Fruit fly (Drosophila melanogaster): ENCODE data around the gene eIF2A.

eIF2A gene

DNA sequence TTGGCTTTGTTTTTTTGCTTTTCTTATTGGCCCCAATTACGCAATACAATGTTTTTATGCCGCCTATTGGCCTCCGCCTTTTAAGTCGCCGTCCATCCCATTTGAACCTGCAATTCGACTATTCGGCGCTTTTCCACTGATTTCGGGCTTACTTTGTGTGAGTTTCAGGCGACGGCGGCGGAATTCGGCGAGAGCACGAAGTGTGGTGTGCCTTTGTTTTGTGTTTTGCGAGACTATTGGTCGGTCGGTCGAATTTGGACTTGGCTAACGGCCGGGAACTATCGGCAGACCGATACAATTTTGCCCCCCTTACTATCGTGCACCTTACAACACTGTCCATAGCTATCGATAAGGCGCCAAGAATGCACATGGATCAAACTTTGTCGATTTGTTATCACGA, 16.5 kb downstream of the eIF2A start, which contains the start of gene P5CDh1 (continued):
- peak; percentile 61; the same call in 2 of the 3 replicates for TF ChIP-seq zfh1 (GFP tag; IDR thresholded peaks at IDR 0.05)
- peak; percentile 52 for TF ChIP-seq CG12769 (tag; optimal IDR thresholded peaks at IDR 0.05)
- TF ChIP-seq CG34376 (GFP tag; optimal IDR thresholded peaks at IDR 0.05) = peak; percentile 44
- peak; percentile 8 for TF ChIP-seq CG14710 (tag; optimal IDR thresholded peaks at IDR 0.05)
- TF ChIP-seq fu2 (GFP tag; optimal IDR thresholded peaks at IDR 0.05) = no peak
- peak; percentile 83 for TF ChIP-seq CG6791 (GFP tag; IDR thresholded peaks at IDR 0.05; ENCODE audit: partially characterized antibody)
- no peak for TF ChIP-seq CG6654 (GFP tag; optimal IDR thresholded peaks at IDR 0.05)
- peak; percentile 75 for TF ChIP-seq stwl (tag; optimal IDR thresholded peaks at IDR 0.05)
- peak; percentile 43 for TF ChIP-seq Sin3A (optimal IDR thresholded peaks at IDR 0.05)
- TF ChIP-seq bcd (GFP tag; optimal IDR thresholded peaks at IDR 0.05) = peak; percentile 1
- TF ChIP-seq H15 (GFP tag; IDR thresholded peaks at IDR 0.05) = 0 out of 3 replicates have a peak, but pooled peaks have one; percentile 26
- no peak for TF ChIP-seq pfk (GFP tag; optimal IDR thresholded peaks at IDR 0.05)
- no peak for TF ChIP-seq ara (GFP tag; IDR thresholded peaks at IDR 0.05)
- no peak for TF ChIP-seq Sry-β (GFP tag; optimal IDR thresholded peaks at IDR 0.05)
- TF ChIP-seq ci (GFP tag; IDR thresholded peaks at IDR 0.05) = peak; percentile 77
- peak; percentile 46 for TF ChIP-seq trem (tag; optimal IDR thresholded peaks at IDR 0.05)
- peak; percentile 15 for TF ChIP-seq CG12942 (GFP tag; optimal IDR thresholded peaks at IDR 0.05)
- peak; percentile 86 for TF ChIP-seq CG42726 (GFP tag; IDR thresholded peaks at IDR 0.05; ENCODE audit: partially characterized antibody)
- TF ChIP-seq CG30403 (GFP tag; optimal IDR thresholded peaks at IDR 0.05) = peak; percentile 26
- TF ChIP-seq Ptx1 (GFP tag; IDR thresholded peaks at IDR 0.05) = no peak
- no peak for TF ChIP-seq Rx (GFP tag; IDR thresholded peaks at IDR 0.05)
- peak; percentile 72 for TF ChIP-seq nerfin-1 (tag; optimal IDR thresholded peaks at IDR 0.05)
- TF ChIP-seq fd96Cb (tag; optimal IDR thresholded peaks at IDR 0.05) = no peak
- no peak for TF ChIP-seq BtbVII (GFP tag; optimal IDR thresholded peaks at IDR 0.05)
- TF ChIP-seq caup (GFP tag; optimal IDR thresholded peaks at IDR 0.05; ENCODE audit: severe bottlenecking) = peak; percentile 50
- peak; percentile 42; the same call in 1 of the 2 replicates for TF ChIP-seq CG17328 (GFP tag; IDR thresholded peaks at IDR 0.05)
- no peak for TF ChIP-seq nau (GFP tag; optimal IDR thresholded peaks at IDR 0.05)
- TF ChIP-seq ewg (GFP tag; optimal IDR thresholded peaks at IDR 0.05) = peak; percentile 23
- TF ChIP-seq CG10267 (tag; optimal IDR thresholded peaks at IDR 0.05) = peak; percentile 95
- TF ChIP-seq Eip74EF (GFP tag; optimal IDR thresholded peaks at IDR 0.05) = no peak
- peak; percentile 90 for TF ChIP-seq sna (GFP tag; IDR thresholded peaks at IDR 0.05; ENCODE audit: partially characterized antibody)
- peak; percentile 86 for TF ChIP-seq Scr (GFP tag; IDR thresholded peaks at IDR 0.05; ENCODE audit: partially characterized antibody)
- TF ChIP-seq Dfd (GFP tag; optimal IDR thresholded peaks at IDR 0.05) = no peak
- TF ChIP-seq CrebB (tag; optimal IDR thresholded peaks at IDR 0.05) = peak; percentile 26
- 0 out of 3 replicates have a peak, but pooled peaks have one; percentile 44 for TF ChIP-seq CG6175 (GFP tag; IDR thresholded peaks at IDR 0.05)
- TF ChIP-seq CG12155 (GFP tag; optimal IDR thresholded peaks at IDR 0.05) = peak; percentile 63
- no peak for TF ChIP-seq CG8765 (GFP tag; IDR thresholded peaks at IDR 0.05)
- peak; percentile 94 for TF ChIP-seq zen2 (GFP tag; IDR thresholded peaks at IDR 0.05; ENCODE audit: partially characterized antibody)
- TF ChIP-seq Nf-YC (tag; optimal IDR thresholded peaks at IDR 0.05) = peak; percentile 70
- peak in 1 of 2 experiments; percentile 11 for TF ChIP-seq bsh (GFP tag; optimal IDR thresholded peaks at IDR 0.05)
- no peak for TF ChIP-seq prd (optimal IDR thresholded peaks at IDR 0.05)
- TF ChIP-seq prd (GFP tag; IDR thresholded peaks at IDR 0.05) = 0 out of 3 replicates have a peak, but pooled peaks have one; percentile 11
- no peak for TF ChIP-seq esg (GFP tag; conservative IDR thresholded peaks at IDR 0.05)
- peak; percentile 99 for TF ChIP-seq sd (tag; optimal IDR thresholded peaks at IDR 0.05)
- peak; percentile 54; the same call in 1 of the 3 replicates for TF ChIP-seq tgo (GFP tag; IDR thresholded peaks at IDR 0.05)
- peak; percentile 30 for TF ChIP-seq grau (tag; optimal IDR thresholded peaks at IDR 0.05)
- TF ChIP-seq dm (GFP tag; optimal IDR thresholded peaks at IDR 0.05) = no peak
- peak; percentile 49 for TF ChIP-seq CG7987 (GFP tag; optimal IDR thresholded peaks at IDR 0.05)
- no peak for TF ChIP-seq pita (GFP tag; optimal IDR thresholded peaks at IDR 0.05)
- no peak for TF ChIP-seq da (GFP tag; optimal IDR thresholded peaks at IDR 0.05)
